Worm (Caenorhabditis elegans): ENCODE data around the gene irld-66.

irld-66 gene

DNA sequence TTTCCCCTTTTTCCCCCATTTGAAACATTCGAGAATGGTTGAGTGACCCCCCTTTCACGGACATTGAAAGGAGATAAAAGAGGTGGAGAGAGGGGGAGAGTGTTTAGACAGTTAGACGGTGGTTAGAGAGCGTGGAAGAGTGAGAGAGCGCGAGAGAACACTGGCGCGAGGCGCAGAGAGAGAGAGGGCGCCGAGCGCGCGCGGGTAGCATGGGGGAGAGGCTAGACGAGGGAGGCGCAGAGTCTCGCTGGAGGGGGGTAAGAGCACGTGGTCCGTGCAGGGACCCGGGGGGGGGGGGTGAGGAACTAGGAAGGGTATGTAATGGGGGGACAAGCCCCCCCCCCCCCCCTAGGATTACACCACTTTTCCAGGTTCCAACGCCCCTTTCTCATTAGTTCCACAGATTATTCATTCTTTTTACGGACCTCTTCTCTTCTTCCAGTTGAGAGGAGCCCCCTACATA, 33.3 kb upstream of the irld-66 start (continued):
- TF ChIP-seq egl-43 (GFP tag; IDR thresholded peaks at IDR 0.05) (peak; percentile 96), ZK337.2 (GFP tag; IDR thresholded peaks at IDR 0.05) (0 out of 2 replicates have a peak, but pooled peaks have one; percentile 6), F44E2.7 (GFP tag; IDR thresholded peaks at IDR 0.05) (no peak), hif-1 (tag; optimal IDR thresholded peaks at IDR 0.05) (peak in 1 of 2 experiments; percentile 85), ces-1 (GFP tag; optimal IDR thresholded peaks at IDR 0.05) (peak; percentile 35), zip-11 (GFP tag; IDR thresholded peaks at IDR 0.05) (no peak), saeg-2 (GFP tag; IDR thresholded peaks at IDR 0.05) (peak; percentile 98), lin-39 (tag; optimal IDR thresholded peaks at IDR 0.05) (no peak), fkh-10 (GFP tag; optimal IDR thresholded peaks at IDR 0.05) (peak; percentile 91), unc-39 (tag; optimal IDR thresholded peaks at IDR 0.05) (no peak), ctbp-1 (GFP tag; IDR thresholded peaks at IDR 0.05) (peak; percentile 98), ceh-44 (GFP tag; IDR thresholded peaks at IDR 0.05) (no peak), zfp-3 (GFP tag; conservative IDR thresholded peaks at IDR 0.05) (peak; percentile 93), nhr-102 (tag; optimal IDR thresholded peaks at IDR 0.05) (peak; percentile 86), duxl-1 (tag; optimal IDR thresholded peaks at IDR 0.05; ENCODE audit: poor library complexity) (peak; percentile 92), lim-7 (GFP tag; IDR thresholded peaks at IDR 0.05) (peak; percentile 63; the same call in 1 of the 2 replicates), nhr-41 (GFP tag; IDR thresholded peaks at IDR 0.05) (peak; percentile 97), nhr-111 (GFP tag; optimal IDR thresholded peaks at IDR 0.05) (peak; percentile 76), hlh-30 (tag; optimal IDR thresholded peaks at IDR 0.05; ENCODE audit: insufficient read depth) (peak; percentile 97), set-16 (GFP tag; IDR thresholded peaks at IDR 0.05) (peak; percentile 100), ceh-32 (tag; optimal IDR thresholded peaks at IDR 0.05; ENCODE audit: poor library complexity) (peak; percentile 29), nhr-11 (tag; optimal IDR thresholded peaks at IDR 0.05) (peak; percentile 90), snpc-1.2 (GFP tag; IDR thresholded peaks at IDR 0.05) (peak; percentile 58; the same call in 1 of the 2 replicates), R02D3.7 (tag; optimal IDR thresholded peaks at IDR 0.05) (no peak)

DNA sequence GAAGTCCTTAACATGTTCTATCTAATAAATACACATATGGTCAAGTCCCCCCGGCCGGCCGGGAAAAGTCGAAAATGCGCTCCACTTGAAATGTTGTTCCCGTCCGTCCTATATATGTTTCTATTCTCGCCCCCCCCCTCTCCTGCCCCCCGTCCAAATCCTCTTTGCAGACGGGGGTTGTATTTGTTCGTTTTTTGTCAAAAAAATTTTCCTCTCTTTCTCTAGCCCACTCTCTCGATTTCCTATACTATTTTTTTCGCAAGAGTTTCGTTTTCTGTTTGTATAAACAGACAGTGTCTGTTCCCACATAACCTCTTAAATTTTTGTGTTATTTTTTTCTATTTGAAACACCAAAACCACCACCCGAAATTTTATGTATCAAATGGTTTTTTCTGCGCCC, 26.4 kb upstream of the irld-66 start:
- peak; percentile 29; the same call in 1 of the 2 replicates for TF ChIP-seq pha-4 (GFP tag; IDR thresholded peaks at IDR 0.05)
- no peak for TF ChIP-seq pha-4 (tag; optimal IDR thresholded peaks at IDR 0.05)
- TF ChIP-seq dve-1 (tag; optimal IDR thresholded peaks at IDR 0.05; ENCODE audit: insufficient read depth) = peak; percentile 25
- TF ChIP-seq mep-1 (tag; optimal IDR thresholded peaks at IDR 0.05) = peak; percentile 12
- TF ChIP-seq F37D6.2 (tag; optimal IDR thresholded peaks at IDR 0.05) = no peak
- TF ChIP-seq hmg-1.1 (GFP tag; IDR thresholded peaks at IDR 0.05) = 0 out of 2 replicates have a peak, but pooled peaks have one; percentile 10

DNA sequence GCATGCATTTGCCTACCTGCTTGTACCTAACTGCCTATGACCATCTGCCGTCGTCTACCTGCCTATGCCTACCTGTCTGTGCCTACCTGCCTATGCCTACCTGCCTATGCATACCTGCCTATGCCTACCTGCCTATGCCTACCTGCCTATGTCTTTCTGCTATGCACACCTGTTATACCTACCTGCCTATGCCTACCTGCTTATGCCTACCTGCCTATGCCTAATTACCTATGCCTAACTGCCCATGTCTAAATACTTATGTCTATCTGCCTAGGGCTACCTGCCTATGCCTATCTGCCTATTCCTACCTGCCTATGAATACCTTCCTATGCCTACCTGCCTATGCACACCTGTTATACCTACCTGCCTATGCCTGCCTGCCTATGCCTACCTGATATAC, 25.7 kb upstream of the irld-66 start:
- peak in 1 of 2 experiments; percentile 61 for TF ChIP-seq unc-62 (GFP tag; optimal IDR thresholded peaks at IDR 0.05 in 1 of 2)
- no peak for TF ChIP-seq unc-62 (tag; optimal IDR thresholded peaks at IDR 0.05)
- no peak for TF ChIP-seq spr-1 (tag; optimal IDR thresholded peaks at IDR 0.05)

DNA sequence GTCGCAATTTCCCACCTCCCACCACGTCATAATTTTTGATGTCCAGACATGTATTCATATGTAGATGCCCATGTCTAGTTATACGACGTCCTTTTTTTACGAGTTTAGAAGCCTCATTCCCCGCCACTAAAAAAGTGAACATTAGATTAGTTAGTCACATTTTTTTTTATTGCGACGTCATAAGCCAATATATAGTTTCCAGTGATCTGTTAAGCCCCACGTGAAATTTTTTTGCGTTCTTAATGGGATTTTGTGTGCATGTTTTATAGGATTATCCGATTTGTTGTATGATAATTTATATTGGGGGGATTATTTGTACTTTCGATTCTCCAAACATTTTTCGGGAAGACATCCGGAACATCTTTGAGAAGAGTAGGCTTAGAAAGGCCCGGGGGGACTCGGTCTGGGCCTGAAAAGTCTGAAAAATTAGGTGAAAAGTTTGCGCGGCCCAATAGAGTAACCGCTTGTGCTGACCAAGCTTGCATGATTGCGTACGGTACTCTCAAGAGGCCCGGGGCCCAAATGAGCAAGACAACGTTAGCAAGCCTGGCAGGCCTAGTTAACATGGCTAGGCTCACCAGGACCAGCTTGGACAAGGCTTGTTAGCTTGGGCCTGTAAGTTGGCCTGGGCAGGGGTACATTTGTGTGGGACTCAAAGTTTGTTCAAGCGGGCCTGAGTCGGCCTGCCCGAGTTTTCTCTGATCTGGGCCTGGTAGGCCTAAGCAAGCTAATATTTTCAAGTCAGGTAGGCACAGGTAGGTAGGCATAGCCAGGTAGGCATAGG, 24.8 kb upstream of the irld-66 start:
- TF ChIP-seq hlh-30 (tag; optimal IDR thresholded peaks at IDR 0.05; ENCODE audit: insufficient read depth) (no peak), T20F7.1 (GFP tag; optimal IDR thresholded peaks at IDR 0.05) (no peak), set-16 (GFP tag; IDR thresholded peaks at IDR 0.05) (0 out of 2 replicates have a peak, but pooled peaks have one; percentile 22), egl-27 (tag; optimal IDR thresholded peaks at IDR 0.05) (no peak), nhr-111 (GFP tag; optimal IDR thresholded peaks at IDR 0.05) (no peak), nhr-10 (tag; optimal IDR thresholded peaks at IDR 0.05) (no peak), Y5F2A.4 (GFP tag; optimal IDR thresholded peaks at IDR 0.05) (no peak), fkh-10 (GFP tag; optimal IDR thresholded peaks at IDR 0.05) (no peak), daf-19 (GFP tag; conservative IDR thresholded peaks at IDR 0.05) (no peak), F44E2.7 (GFP tag; IDR thresholded peaks at IDR 0.05) (no peak), snpc-4 (tag; optimal IDR thresholded peaks at IDR 0.05) (no peak), ces-1 (GFP tag; optimal IDR thresholded peaks at IDR 0.05) (no peak), hif-1 (tag; optimal IDR thresholded peaks at IDR 0.05) (no peak), php-3 (GFP tag; IDR thresholded peaks at IDR 0.05) (no peak), nhr-41 (GFP tag; IDR thresholded peaks at IDR 0.05) (no peak), arid-1 (GFP tag; conservative IDR thresholded peaks at IDR 0.05) (0 out of 2 replicates have a peak, but pooled peaks have one; percentile 3), unc-62 (GFP tag; optimal IDR thresholded peaks at IDR 0.05 in 1 of 2) (no peak), unc-62 (tag; optimal IDR thresholded peaks at IDR 0.05) (no peak), snpc-1.2 (GFP tag; IDR thresholded peaks at IDR 0.05) (no peak), unc-130 (GFP tag; optimal IDR thresholded peaks at IDR 0.05) (no peak), zip-2 (tag; optimal IDR thresholded peaks at IDR 0.05) (no peak), nhr-102 (tag; optimal IDR thresholded peaks at IDR 0.05) (no peak)

Data from whole organism, L4 larva.